Fruit fly (Drosophila melanogaster): ENCODE measurements around the gene Archease.

Gene Archease

DNA sequence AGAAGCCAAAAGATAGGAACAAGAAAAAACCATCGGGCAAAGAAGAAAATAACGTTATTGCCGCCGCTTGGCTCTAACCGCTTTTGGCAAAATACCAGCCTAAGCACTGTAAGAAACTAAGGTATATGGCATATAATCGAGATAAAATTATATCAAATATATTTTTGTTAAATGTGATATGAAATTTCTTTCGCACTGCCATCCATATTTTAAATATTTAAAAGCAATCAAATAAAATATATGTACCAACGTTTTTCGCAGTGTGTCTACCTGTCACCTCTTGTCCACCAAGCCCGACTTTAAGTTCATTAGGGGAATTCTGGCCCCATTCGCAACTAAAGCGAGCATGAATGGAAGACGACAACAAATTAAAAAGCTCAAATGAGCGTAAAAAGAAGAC is 35.0 kb downstream of the Archease start (continued):
- TF ChIP-seq hb (GFP tag; IDR thresholded peaks at IDR 0.05; ENCODE audit: partially characterized antibody) (no peak), her (GFP tag; optimal IDR thresholded peaks at IDR 0.05) (no peak), prd (optimal IDR thresholded peaks at IDR 0.05) (no peak), prd (GFP tag; IDR thresholded peaks at IDR 0.05) (peak; percentile 82), bsh (GFP tag; optimal IDR thresholded peaks at IDR 0.05) (peak in 1 of 2 experiments; percentile 84), CoRest (tag; optimal IDR thresholded peaks at IDR 0.05) (peak; percentile 72), CG8281 (tag; optimal IDR thresholded peaks at IDR 0.05) (peak; percentile 18), Deaf1 (tag; optimal IDR thresholded peaks at IDR 0.05) (peak; percentile 41), CG9797 (GFP tag; optimal IDR thresholded peaks at IDR 0.05) (no peak), CG9727 (GFP tag; optimal IDR thresholded peaks at IDR 0.05) (peak; percentile 78), Xbp1 (GFP tag; optimal IDR thresholded peaks at IDR 0.05) (peak; percentile 59), CG33213 (GFP tag; optimal IDR thresholded peaks at IDR 0.05) (no peak), CG14667 (GFP tag; IDR thresholded peaks at IDR 0.05) (no peak), sim (GFP tag; IDR thresholded peaks at IDR 0.05) (0 out of 2 replicates have a peak, but pooled peaks have one; percentile 52), CG7987 (GFP tag; optimal IDR thresholded peaks at IDR 0.05) (no peak), wdn (GFP tag; IDR thresholded peaks at IDR 0.05) (peak; percentile 75), CG12299 (tag; optimal IDR thresholded peaks at IDR 0.05) (peak; percentile 41), CG8388 (GFP tag; optimal IDR thresholded peaks at IDR 0.05) (peak; percentile 68), zf30C (GFP tag; optimal IDR thresholded peaks at IDR 0.05) (peak; percentile 26), Mes4 (GFP tag; optimal IDR thresholded peaks at IDR 0.05) (no peak), Sin3A (optimal IDR thresholded peaks at IDR 0.05) (no peak), grau (tag; optimal IDR thresholded peaks at IDR 0.05) (peak; percentile 71), cad (GFP tag; optimal IDR thresholded peaks at IDR 0.05) (no peak), eve (GFP tag; optimal IDR thresholded peaks at IDR 0.05) (no peak), knrl (GFP tag; IDR thresholded peaks at IDR 0.05; ENCODE audit: partially characterized antibody) (no peak), stwl (tag; optimal IDR thresholded peaks at IDR 0.05) (no peak), pho (GFP tag; optimal IDR thresholded peaks at IDR 0.05) (peak; percentile 30), lov (optimal IDR thresholded peaks at IDR 0.05) (no peak), lov (GFP tag; IDR thresholded peaks at IDR 0.05) (no peak), Eip74EF (GFP tag; optimal IDR thresholded peaks at IDR 0.05) (peak in 1 of 2 experiments; percentile 20), CG10147 (GFP tag; optimal IDR thresholded peaks at IDR 0.05) (peak; percentile 65), dm (GFP tag; optimal IDR thresholded peaks at IDR 0.05) (no peak), CG18764 (GFP tag; optimal IDR thresholded peaks at IDR 0.05) (no peak), so (GFP tag; IDR thresholded peaks at IDR 0.05) (peak; percentile 67; the same call in 2 of the 3 replicates), tx (GFP tag; optimal IDR thresholded peaks at IDR 0.05) (peak; percentile 13), CG13894 (tag; optimal IDR thresholded peaks at IDR 0.05) (peak; percentile 20), psq (GFP tag; optimal IDR thresholded peaks at IDR 0.05) (peak; percentile 13), tin (GFP tag; optimal IDR thresholded peaks at IDR 0.05) (peak; percentile 48), klu (GFP tag; IDR thresholded peaks at IDR 0.05) (peak; percentile 57), amos (GFP tag; IDR thresholded peaks at IDR 0.05; ENCODE audit: partially characterized antibody) (no peak), CG3847 (GFP tag; IDR thresholded peaks at IDR 0.05) (peak; percentile 50), CG2202 (tag; optimal IDR thresholded peaks at IDR 0.05) (peak; percentile 16), CG7556 (GFP tag; optimal IDR thresholded peaks at IDR 0.05) (peak; percentile 78), yki (optimal IDR thresholded peaks at IDR 0.05) (no peak), gsb-n (tag; optimal IDR thresholded peaks at IDR 0.05) (peak; percentile 59), CG4360 (GFP tag; IDR thresholded peaks at IDR 0.05) (no peak), CG9817 (tag; optimal IDR thresholded peaks at IDR 0.05) (peak; percentile 77), gcm2 (GFP tag; optimal IDR thresholded peaks at IDR 0.05) (no peak), insv (GFP tag; optimal IDR thresholded peaks at IDR 0.05) (no peak), vfl (GFP tag; optimal IDR thresholded peaks at IDR 0.05) (peak; percentile 39), Dbx (GFP tag; IDR thresholded peaks at IDR 0.05) (peak; percentile 78), CG3163 (GFP tag; optimal IDR thresholded peaks at IDR 0.05) (no peak)
